Fruit fly (Drosophila melanogaster): ENCODE data around the gene Cad87A.

The Cad87A gene

dm6 chr3R:11865132-11865531 lies 83.8 kb downstream of the Cad87A start:
- TF ChIP-seq CG8159 (tag; optimal IDR thresholded peaks at IDR 0.05) (peak; percentile 36), CG34367 (tag; optimal IDR thresholded peaks at IDR 0.05) (peak; percentile 18), CG8301 (tag; optimal IDR thresholded peaks at IDR 0.05) (no peak), D1 (tag; optimal IDR thresholded peaks at IDR 0.05) (no peak), gl (tag; optimal IDR thresholded peaks at IDR 0.05) (peak; percentile 23), CG17806 (tag; optimal IDR thresholded peaks at IDR 0.05) (no peak), Pif1A (GFP tag; optimal IDR thresholded peaks at IDR 0.05) (peak; percentile 42), CG32121 (GFP tag; IDR thresholded peaks at IDR 0.05) (0 out of 2 replicates have a peak, but pooled peaks have one; percentile 12), fd96Ca (GFP tag; IDR thresholded peaks at IDR 0.05) (0 out of 3 replicates have a peak, but pooled peaks have one; percentile 31), Pif1B (GFP tag; optimal IDR thresholded peaks at IDR 0.05) (no peak), Snoo (tag; optimal IDR thresholded peaks at IDR 0.05) (peak; percentile 34), Ets98B (GFP tag; IDR thresholded peaks at IDR 0.05) (no peak; the same call in 1 of the 2 replicates), CG4496 (GFP tag; IDR thresholded peaks at IDR 0.05) (peak; percentile 27; the same call in 1 of the 3 replicates), CG9948 (tag; optimal IDR thresholded peaks at IDR 0.05) (no peak), CG12605 (GFP tag; IDR thresholded peaks at IDR 0.05) (peak; percentile 37; the same call in 1 of the 2 replicates), CG13204 (GFP tag; optimal IDR thresholded peaks at IDR 0.05) (peak; percentile 74), EcR (GFP tag; optimal IDR thresholded peaks at IDR 0.05) (peak; percentile 50), CG10348 (GFP tag; IDR thresholded peaks at IDR 0.05) (no peak), CG15710 (tag; optimal IDR thresholded peaks at IDR 0.05) (peak; percentile 45), CG14655 (GFP tag; optimal IDR thresholded peaks at IDR 0.05) (peak; percentile 30), rn (GFP tag; IDR thresholded peaks at IDR 0.05) (no peak)

dm6 chr3R:11859534-11860254 lies 89.2 kb downstream of the Cad87A start:
- TF ChIP-seq EcR (GFP tag; optimal IDR thresholded peaks at IDR 0.05) (peak; percentile 65), Pif1A (GFP tag; optimal IDR thresholded peaks at IDR 0.05) (no peak), CG12605 (GFP tag; IDR thresholded peaks at IDR 0.05) (peak; percentile 23; the same call in 1 of the 2 replicates), CG9948 (tag; optimal IDR thresholded peaks at IDR 0.05) (peak; percentile 36), rn (GFP tag; IDR thresholded peaks at IDR 0.05) (no peak), CG8301 (tag; optimal IDR thresholded peaks at IDR 0.05) (no peak), gl (tag; optimal IDR thresholded peaks at IDR 0.05) (peak; percentile 38), CG34367 (tag; optimal IDR thresholded peaks at IDR 0.05) (no peak), D1 (tag; optimal IDR thresholded peaks at IDR 0.05) (no peak), CG14655 (GFP tag; optimal IDR thresholded peaks at IDR 0.05) (peak; percentile 32), CG13204 (GFP tag; optimal IDR thresholded peaks at IDR 0.05) (peak; percentile 30), CG8159 (tag; optimal IDR thresholded peaks at IDR 0.05) (peak; percentile 48), CG4496 (GFP tag; IDR thresholded peaks at IDR 0.05) (0 out of 3 replicates have a peak, but pooled peaks have one; percentile 35), CG10348 (GFP tag; IDR thresholded peaks at IDR 0.05) (no peak), CG32121 (GFP tag; IDR thresholded peaks at IDR 0.05) (no peak), CG17806 (tag; optimal IDR thresholded peaks at IDR 0.05) (peak; percentile 15), Snoo (tag; optimal IDR thresholded peaks at IDR 0.05) (peak; percentile 27), CG15710 (tag; optimal IDR thresholded peaks at IDR 0.05) (peak; percentile 33), fd96Ca (GFP tag; IDR thresholded peaks at IDR 0.05) (peak; percentile 28; the same call in 1 of the 3 replicates), Pif1B (GFP tag; optimal IDR thresholded peaks at IDR 0.05) (no peak), Ets98B (GFP tag; IDR thresholded peaks at IDR 0.05) (no peak)

- peak; percentile 27 for TF ChIP-seq CG15710 (tag; optimal IDR thresholded peaks at IDR 0.05)
- no peak for TF ChIP-seq CG8159 (tag; optimal IDR thresholded peaks at IDR 0.05)
- TF ChIP-seq gl (tag; optimal IDR thresholded peaks at IDR 0.05): peak; percentile 86
- TF ChIP-seq CG13204 (GFP tag; optimal IDR thresholded peaks at IDR 0.05): peak; percentile 84
- TF ChIP-seq D1 (tag; optimal IDR thresholded peaks at IDR 0.05): peak; percentile 6
- 0 out of 2 replicates have a peak, but pooled peaks have one; percentile 16 for TF ChIP-seq CG32121 (GFP tag; IDR thresholded peaks at IDR 0.05)
- no peak for TF ChIP-seq CG14655 (GFP tag; optimal IDR thresholded peaks at IDR 0.05)
- peak; percentile 40; the same call in 1 of the 3 replicates for TF ChIP-seq fd96Ca (GFP tag; IDR thresholded peaks at IDR 0.05)
- peak; percentile 29; the same call in 1 of the 2 replicates for TF ChIP-seq Ets98B (GFP tag; IDR thresholded peaks at IDR 0.05)
- peak; percentile 69 for TF ChIP-seq EcR (GFP tag; optimal IDR thresholded peaks at IDR 0.05)
- TF ChIP-seq CG12605 (GFP tag; IDR thresholded peaks at IDR 0.05): peak; percentile 38; the same call in 1 of the 2 replicates
- no peak for TF ChIP-seq Snoo (tag; optimal IDR thresholded peaks at IDR 0.05)
- peak; percentile 5 for TF ChIP-seq Pif1A (GFP tag; optimal IDR thresholded peaks at IDR 0.05)
- TF ChIP-seq CG34367 (tag; optimal IDR thresholded peaks at IDR 0.05): peak; percentile 33
These were observed 89.8 kb downstream of the Cad87A start for dm6 chr3R:11859103-11859502.

- no peak for TF ChIP-seq Pif1A (GFP tag; optimal IDR thresholded peaks at IDR 0.05)
- no peak for TF ChIP-seq D1 (tag; optimal IDR thresholded peaks at IDR 0.05)
- TF ChIP-seq CG34367 (tag; optimal IDR thresholded peaks at IDR 0.05): no peak
- no peak for TF ChIP-seq CG12605 (GFP tag; IDR thresholded peaks at IDR 0.05)
- TF ChIP-seq EcR (GFP tag; optimal IDR thresholded peaks at IDR 0.05): no peak
- no peak for TF ChIP-seq CG8159 (tag; optimal IDR thresholded peaks at IDR 0.05)
- no peak for TF ChIP-seq CG13204 (GFP tag; optimal IDR thresholded peaks at IDR 0.05)
- no peak for TF ChIP-seq Ets98B (GFP tag; IDR thresholded peaks at IDR 0.05)
- TF ChIP-seq CG4496 (GFP tag; IDR thresholded peaks at IDR 0.05): no peak
- no peak for TF ChIP-seq Snoo (tag; optimal IDR thresholded peaks at IDR 0.05)
- no peak for TF ChIP-seq CG8301 (tag; optimal IDR thresholded peaks at IDR 0.05)
- no peak for TF ChIP-seq CG10348 (GFP tag; IDR thresholded peaks at IDR 0.05)
- TF ChIP-seq rn (GFP tag; IDR thresholded peaks at IDR 0.05): no peak
- TF ChIP-seq Pif1B (GFP tag; optimal IDR thresholded peaks at IDR 0.05): no peak
- no peak for TF ChIP-seq CG9948 (tag; optimal IDR thresholded peaks at IDR 0.05)
- no peak for TF ChIP-seq CG14655 (GFP tag; optimal IDR thresholded peaks at IDR 0.05)
- no peak for TF ChIP-seq CG17806 (tag; optimal IDR thresholded peaks at IDR 0.05)
- TF ChIP-seq CG15710 (tag; optimal IDR thresholded peaks at IDR 0.05): no peak
- no peak for TF ChIP-seq gl (tag; optimal IDR thresholded peaks at IDR 0.05)
These were observed 92.6 kb downstream of the Cad87A start for dm6 chr3R:11856295-11856694.

dm6 chr3R:11855156-11855555 lies 93.8 kb downstream of the Cad87A start:
- TF ChIP-seq CG14655 (GFP tag; optimal IDR thresholded peaks at IDR 0.05) (peak; percentile 36), CG8159 (tag; optimal IDR thresholded peaks at IDR 0.05) (peak; percentile 22), Snoo (tag; optimal IDR thresholded peaks at IDR 0.05) (no peak), CG4496 (GFP tag; IDR thresholded peaks at IDR 0.05) (no peak), CG17806 (tag; optimal IDR thresholded peaks at IDR 0.05) (peak; percentile 6), Ets98B (GFP tag; IDR thresholded peaks at IDR 0.05) (no peak), CG32121 (GFP tag; IDR thresholded peaks at IDR 0.05) (no peak), rn (GFP tag; IDR thresholded peaks at IDR 0.05) (no peak), CG34367 (tag; optimal IDR thresholded peaks at IDR 0.05) (no peak), Pif1A (GFP tag; optimal IDR thresholded peaks at IDR 0.05) (no peak), CG10348 (GFP tag; IDR thresholded peaks at IDR 0.05) (no peak)
